Fruit fly (Drosophila melanogaster): Measurements from ENCODE around the gene CG12099.

dm6 chr3L:1590194-1590593 is 31.9 kb upstream of the CG12099 start:
- TF ChIP-seq CG8478 (optimal IDR thresholded peaks at IDR 0.05) (no peak), pan (optimal IDR thresholded peaks at IDR 0.05) (no peak), psq (optimal IDR thresholded peaks at IDR 0.05) (no peak), EcR (GFP tag; optimal IDR thresholded peaks at IDR 0.05) (no peak), usp (GFP tag; optimal IDR thresholded peaks at IDR 0.05) (no peak)

All from whole organism.